Fruit fly (Drosophila melanogaster): Measurements from ENCODE around the gene CG15544.

CG15544 gene

DNA sequence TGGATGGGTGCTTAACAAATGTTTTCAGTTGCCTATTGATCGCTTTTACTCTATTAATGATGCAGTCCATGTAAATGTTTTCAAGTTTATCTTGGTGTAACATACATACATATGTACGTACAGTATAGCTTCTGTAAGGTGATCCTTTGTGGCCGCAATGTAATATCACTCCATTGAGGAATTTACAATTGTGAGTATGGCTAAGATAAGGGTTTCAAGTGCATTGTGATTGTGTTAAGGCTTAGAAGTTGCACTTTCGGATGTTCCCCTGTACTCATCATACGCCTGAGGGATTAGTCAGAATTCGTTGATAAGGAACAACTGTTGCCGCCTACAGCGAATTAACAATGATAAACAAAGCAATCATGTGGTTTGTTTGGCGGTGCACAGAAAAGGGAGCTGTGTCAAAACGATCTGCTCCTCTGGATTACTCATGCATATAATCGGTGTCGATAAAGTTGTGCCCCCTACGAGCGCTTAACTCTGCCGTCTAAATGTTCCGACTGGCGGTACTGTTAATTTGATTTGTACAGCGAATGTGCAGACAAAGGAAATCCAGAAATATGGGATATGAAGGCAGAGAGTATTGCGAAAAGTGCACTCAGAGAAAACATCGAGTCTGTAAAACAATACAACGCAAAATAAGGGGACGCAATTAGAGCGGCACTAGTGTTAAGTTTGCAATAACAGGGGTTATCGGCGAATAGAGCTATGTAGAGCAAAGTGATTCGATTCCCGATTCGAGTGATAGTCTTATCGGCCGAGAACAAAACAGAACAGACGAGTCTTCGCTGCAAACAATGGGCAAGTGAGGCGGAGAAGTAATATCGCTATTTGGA lies 60.3 kb downstream of the CG15544 start (continued):
- peak; percentile 64 for TF ChIP-seq CG6813 (GFP tag; optimal IDR thresholded peaks at IDR 0.05)
- TF ChIP-seq Aef1 (GFP tag; IDR thresholded peaks at IDR 0.05) = peak; percentile 54; the same call in 2 of the 3 replicates
- peak; percentile 72 for TF ChIP-seq lilli (GFP tag; optimal IDR thresholded peaks at IDR 0.05)
- no peak for TF ChIP-seq Sox100B (GFP tag; optimal IDR thresholded peaks at IDR 0.05)
- peak; percentile 40; the same call in 1 of the 2 replicates for TF ChIP-seq Atf6 (GFP tag; IDR thresholded peaks at IDR 0.05)
- TF ChIP-seq Pdp1 (GFP tag; optimal IDR thresholded peaks at IDR 0.05) = peak; percentile 67
- TF ChIP-seq bcd (GFP tag; optimal IDR thresholded peaks at IDR 0.05) = peak; percentile 61
- peak; percentile 54; the same call in 1 of the 2 replicates for TF ChIP-seq CG8765 (GFP tag; IDR thresholded peaks at IDR 0.05)
- no peak for TF ChIP-seq ab (GFP tag; optimal IDR thresholded peaks at IDR 0.05)
- no peak for TF ChIP-seq abd-A (tag; optimal IDR thresholded peaks at IDR 0.05)
- TF ChIP-seq CG1647 (GFP tag; optimal IDR thresholded peaks at IDR 0.05) = peak; percentile 77
- TF ChIP-seq ranshi (GFP tag; IDR thresholded peaks at IDR 0.05) = peak; percentile 75
- peak; percentile 23 for TF ChIP-seq CG9727 (GFP tag; optimal IDR thresholded peaks at IDR 0.05)
- no peak for TF ChIP-seq yki (optimal IDR thresholded peaks at IDR 0.05)
- no peak for TF ChIP-seq Kr (GFP tag; optimal IDR thresholded peaks at IDR 0.05)
- TF ChIP-seq tx (GFP tag; optimal IDR thresholded peaks at IDR 0.05) = peak; percentile 38
- peak; percentile 51 for TF ChIP-seq wor (GFP tag; IDR thresholded peaks at IDR 0.05)
- peak; percentile 36 for TF ChIP-seq CG7556 (GFP tag; optimal IDR thresholded peaks at IDR 0.05)
- no peak for TF ChIP-seq CG4360 (GFP tag; IDR thresholded peaks at IDR 0.05)
- peak; percentile 32 for TF ChIP-seq gcm (GFP tag; optimal IDR thresholded peaks at IDR 0.05)
- TF ChIP-seq unc-4 (GFP tag; IDR thresholded peaks at IDR 0.05; ENCODE audit: partially characterized antibody) = no peak
- TF ChIP-seq TFAM (GFP tag; optimal IDR thresholded peaks at IDR 0.05) = no peak
- TF ChIP-seq Mad (GFP tag; optimal IDR thresholded peaks at IDR 0.05) = peak; percentile 35
- TF ChIP-seq CG30431 (GFP tag; optimal IDR thresholded peaks at IDR 0.05) = peak; percentile 42
- TF ChIP-seq zfh1 (GFP tag; IDR thresholded peaks at IDR 0.05) = peak; percentile 67; the same call in 2 of the 3 replicates
- no peak for TF ChIP-seq CG3163 (GFP tag; optimal IDR thresholded peaks at IDR 0.05)
- TF ChIP-seq p53 (GFP tag; optimal IDR thresholded peaks at IDR 0.05) = no peak
- TF ChIP-seq usp (GFP tag; optimal IDR thresholded peaks at IDR 0.05) = no peak
- TF ChIP-seq stc (GFP tag; IDR thresholded peaks at IDR 0.05) = peak; percentile 40; the same call in 1 of the 2 replicates
- TF ChIP-seq E2f2 (GFP tag; IDR thresholded peaks at IDR 0.05) = peak; percentile 36; the same call in 1 of the 2 replicates
- TF ChIP-seq CG8944 (GFP tag; optimal IDR thresholded peaks at IDR 0.05) = peak; percentile 58
- TF ChIP-seq scrt (GFP tag; optimal IDR thresholded peaks at IDR 0.05) = peak; percentile 43
- no peak for TF ChIP-seq eve (GFP tag; optimal IDR thresholded peaks at IDR 0.05)
- TF ChIP-seq cas (GFP tag; IDR thresholded peaks at IDR 0.05) = peak; percentile 35; the same call in 1 of the 2 replicates
- peak; percentile 5 for TF ChIP-seq HmgZ (tag; optimal IDR thresholded peaks at IDR 0.05)
- peak; percentile 35 for TF ChIP-seq CG11398 (GFP tag; optimal IDR thresholded peaks at IDR 0.05)
- no peak for TF ChIP-seq PHDP (tag; optimal IDR thresholded peaks at IDR 0.05)
- peak; percentile 80 for TF ChIP-seq chm (GFP tag; IDR thresholded peaks at IDR 0.05)
- peak; percentile 1 for TF ChIP-seq CG3995 (GFP tag; optimal IDR thresholded peaks at IDR 0.05)
- TF ChIP-seq salm (tag; optimal IDR thresholded peaks at IDR 0.05) = peak; percentile 29
- peak; percentile 93 for TF ChIP-seq grau (tag; optimal IDR thresholded peaks at IDR 0.05)
- TF ChIP-seq Atf-2 (GFP tag; optimal IDR thresholded peaks at IDR 0.05) = peak; percentile 60
- peak; percentile 35 for TF ChIP-seq vfl (GFP tag; optimal IDR thresholded peaks at IDR 0.05)
- TF ChIP-seq CG15479 (GFP tag; optimal IDR thresholded peaks at IDR 0.05) = peak; percentile 89
- TF ChIP-seq gem (tag; optimal IDR thresholded peaks at IDR 0.05) = peak; percentile 73
- TF ChIP-seq gce (GFP tag; IDR thresholded peaks at IDR 0.05) = peak; percentile 32; the same call in 1 of the 3 replicates
- peak; percentile 62 to 71 for TF ChIP-seq dpn (GFP tag; optimal IDR thresholded peaks at IDR 0.05)
- TF ChIP-seq Hsf (GFP tag; optimal IDR thresholded peaks at IDR 0.05) = peak; percentile 69
- no peak for TF ChIP-seq CG30020 (tag; optimal IDR thresholded peaks at IDR 0.05)

All from whole organism, embryonic.